Worm (Caenorhabditis elegans): ENCODE measurements around the gene T16G1.6.

DNA sequence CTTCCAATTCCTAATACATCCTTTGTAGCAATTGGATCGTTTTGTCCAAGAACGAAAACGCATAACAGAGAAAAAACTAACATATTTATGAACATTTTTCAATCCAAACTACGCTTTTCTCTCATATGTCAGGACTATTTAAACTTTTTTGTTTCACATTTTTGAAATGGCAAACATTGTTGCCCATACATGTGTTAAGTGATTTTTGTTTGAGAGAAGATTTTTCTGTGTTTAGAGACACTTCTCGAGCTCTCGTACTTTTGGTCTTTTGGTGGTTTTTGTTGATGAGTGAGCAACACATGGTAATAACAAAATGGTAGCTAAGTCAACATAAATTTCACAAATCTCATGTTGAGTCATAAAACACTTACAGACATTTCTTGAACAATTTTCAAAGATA is 31.9 kb downstream of the T16G1.6 start, which contains the start of gene ttr-28:
- TF ChIP-seq ama-1 (optimal IDR thresholded peaks at IDR 0.05) (no peak), fos-1 (tag; optimal IDR thresholded peaks at IDR 0.05) (no peak), unc-39 (tag; optimal IDR thresholded peaks at IDR 0.05) (no peak), dpl-1 (GFP tag; optimal IDR thresholded peaks at IDR 0.05) (no peak), ztf-11 (tag; optimal IDR thresholded peaks at IDR 0.05) (no peak), nhr-237 (tag; optimal IDR thresholded peaks at IDR 0.05) (no peak), R02D3.7 (tag; optimal IDR thresholded peaks at IDR 0.05) (no peak), mdl-1 (tag; optimal IDR thresholded peaks at IDR 0.05) (no peak), Y5F2A.4 (GFP tag; optimal IDR thresholded peaks at IDR 0.05) (no peak), ces-1 (GFP tag; optimal IDR thresholded peaks at IDR 0.05) (no peak), F10B5.3 (tag; optimal IDR thresholded peaks at IDR 0.05) (no peak), nhr-25 (tag; optimal IDR thresholded peaks at IDR 0.05; ENCODE audit: borderline replicate concordance, insufficient read depth) (no peak), snpc-4 (tag; optimal IDR thresholded peaks at IDR 0.05) (no peak)

Data from whole organism, L4 larva.